Fruit fly (Drosophila melanogaster) whole organism, embryonic: ENCODE results near the gene flfl.

Experiments
- CG7928 ChIP-seq: fragments of 200-800 bp; sonication (Bioruptor generic); optimal IDR thresholded peaks from 2 replicates; lab custom pipeline; 2017; ENCODE audit warnings: missing biosample characterization, mild to moderate bottlenecking, missing genetic modification characterization
- Ssrp ChIP-seq: fragments of 200-800 bp; sonication (Bioruptor generic); optimal IDR thresholded peaks from 2 replicates; lab custom pipeline; 2018; ENCODE audit warnings: missing biosample characterization, mild to moderate bottlenecking, missing genetic modification characterization, moderate library complexity
- h ChIP-seq: fragments of >200 bp; optimal IDR thresholded peaks from 2 replicates; lab custom pipeline; 2017
- lmd ChIP-seq: fragments of 200-800 bp; sonication (Bioruptor generic); IDR thresholded peaks from 2 replicates; pipeline ENCODE4 v1.3.6; 2022; ENCODE audit warnings: missing biosample characterization, missing genetic modification characterization
- pzg ChIP-seq: fragments of 200-800 bp; sonication (Bioruptor generic); optimal IDR thresholded peaks from 3 replicates; lab custom pipeline; 2018; ENCODE audit warnings: missing biosample characterization, mild to moderate bottlenecking, missing genetic modification characterization, moderate library complexity
- sens ChIP-seq: fragments of 200-800 bp; sonication (Bioruptor generic); peaks from one replicate; lab custom pipeline; 2016; ENCODE audit warnings: missing biosample characterization, missing genetic modification characterization

dm6 chr3R:13721998-13722397, 38.3 kb downstream of the flfl start:
- TF ChIP-seq lmd (GFP tag; lab: Robert Waterston, UW) (no peak), pzg (GFP tag; lab: Kevin White, UChicago) (no peak), Ssrp (tag; lab: Kevin White, UChicago) (no peak), sens (GFP tag; lab: Kevin White, UChicago) (no peak), h (lab: Kevin White, UChicago) (no peak), CG7928 (GFP tag; lab: Kevin White, UChicago) (no peak)
